Worm (Caenorhabditis elegans) whole organism, midembryonic: ENCODE measurements around the gene C05C10.2.

ENCODE experiments used
- T22C8.4 ChIP-seq: fragments of 200-800 bp; sonication (Bioruptor generic); IDR thresholded peaks from 2 replicates; pipeline ENCODE4 v1.3.6; 2022; ENCODE audit warnings: missing genetic modification characterization, missing compliant biosample characterization
- cog-1 ChIP-seq: sonication (generic microtip); optimal IDR thresholded peaks from 2 replicates; lab custom pipeline; 2016; ENCODE audit warnings: missing genetic modification characterization, missing compliant biosample characterization
- flt-1 ChIP-seq: fragments of 200-800 bp; sonication (Bioruptor generic); IDR thresholded peaks from 2 replicates; pipeline ENCODE4 v1.3.6; 2022; ENCODE audit warnings: missing genetic modification characterization, missing compliant biosample characterization
- klf-2 ChIP-seq: fragments of 200-800 bp; sonication (Bioruptor generic); conservative IDR thresholded peaks from 2 replicates; pipeline ENCODE4 v1.3.6; 2022; ENCODE audit warnings: missing genetic modification reagents, missing genetic modification characterization, missing compliant biosample characterization
- med-1 ChIP-seq: sonication (generic microtip); optimal IDR thresholded peaks from 2 replicates; lab custom pipeline; 2017; ENCODE audit warnings: missing genetic modification characterization, mild to moderate bottlenecking, missing compliant biosample characterization, antibody characterized with exemption, missing genetic modification reagents; ENCODE audit not compliant: insufficient read depth
- ref-1 ChIP-seq: fragments of 200-800 bp; sonication (Bioruptor generic); conservative IDR thresholded peaks from 2 replicates; pipeline ENCODE4 v1.3.6; 2022; ENCODE audit warnings: missing genetic modification reagents, missing genetic modification characterization, missing compliant biosample characterization
- tab-1 ChIP-seq: fragments of 200-800 bp; sonication (Bioruptor generic); IDR thresholded peaks from 2 replicates; pipeline ENCODE4 v1.3.6; 2022; ENCODE audit warnings: missing genetic modification characterization, missing compliant biosample characterization
- ztf-23 ChIP-seq: fragments of 200-800 bp; sonication (Bioruptor generic); IDR thresholded peaks from 2 replicates; pipeline ENCODE4 v1.3.6; 2022; ENCODE audit warnings: missing genetic modification reagents, missing genetic modification characterization, missing compliant biosample characterization
- ztf-29 ChIP-seq: fragments of 200-800 bp; sonication (Bioruptor generic); IDR thresholded peaks from 2 replicates; pipeline ENCODE4 v1.3.6; 2022; ENCODE audit warnings: missing genetic modification reagents, missing genetic modification characterization, missing compliant biosample characterization

C05C10.2 gene

ce11 chrII:9921622-9922269 lies at the start of gene C05C10.2:
Gene C05C10.2 (plus strand): TSS chrII:9922219.
- TF ChIP-seq ztf-23 (no peak), cog-1 (tag; lab: Kevin White, UChicago) (no peak), ref-1 (GFP tag; lab: Robert Waterston, UW) (no peak), ztf-29 (GFP tag; lab: Robert Waterston, UW) (no peak), tab-1 (no peak), klf-2 (GFP tag; lab: Robert Waterston, UW) (no peak), flt-1 (GFP tag; lab: Robert Waterston, UW) (no peak), med-1 (no peak), T22C8.4 (GFP tag; lab: Robert Waterston, UW) (no peak)

DNA sequence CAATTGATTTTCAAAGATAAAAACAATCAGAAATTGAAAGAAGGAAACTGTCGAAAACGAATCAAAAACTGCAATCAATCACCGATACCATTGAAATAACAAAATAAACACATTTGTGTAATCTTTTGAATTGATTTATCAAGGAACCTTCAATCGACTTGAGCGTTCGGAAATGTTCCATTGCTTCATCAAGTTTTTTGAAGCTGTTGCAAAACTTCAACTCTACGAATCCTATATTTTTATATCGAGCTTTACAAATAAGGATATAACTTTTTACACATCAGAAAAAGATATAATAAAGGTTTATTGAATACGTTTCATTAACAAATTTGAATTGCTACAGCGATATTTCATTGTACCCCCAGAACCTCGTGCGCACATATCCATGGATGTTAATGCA lies 49.1 kb upstream of the C05C10.2 start, which contains the start of gene chil-8:
Gene chil-8, minus strand, starts transcription at position 101 of the 400 bp plus-strand sequence.
- TF ChIP-seq med-1 (no peak), ref-1 (GFP tag; lab: Robert Waterston, UW) (no peak), ztf-23 (no peak), tab-1 (no peak), T22C8.4 (GFP tag; lab: Robert Waterston, UW) (no peak), ztf-29 (GFP tag; lab: Robert Waterston, UW) (no peak), flt-1 (GFP tag; lab: Robert Waterston, UW) (no peak), cog-1 (tag; lab: Kevin White, UChicago) (no peak), klf-2 (GFP tag; lab: Robert Waterston, UW) (no peak)

DNA sequence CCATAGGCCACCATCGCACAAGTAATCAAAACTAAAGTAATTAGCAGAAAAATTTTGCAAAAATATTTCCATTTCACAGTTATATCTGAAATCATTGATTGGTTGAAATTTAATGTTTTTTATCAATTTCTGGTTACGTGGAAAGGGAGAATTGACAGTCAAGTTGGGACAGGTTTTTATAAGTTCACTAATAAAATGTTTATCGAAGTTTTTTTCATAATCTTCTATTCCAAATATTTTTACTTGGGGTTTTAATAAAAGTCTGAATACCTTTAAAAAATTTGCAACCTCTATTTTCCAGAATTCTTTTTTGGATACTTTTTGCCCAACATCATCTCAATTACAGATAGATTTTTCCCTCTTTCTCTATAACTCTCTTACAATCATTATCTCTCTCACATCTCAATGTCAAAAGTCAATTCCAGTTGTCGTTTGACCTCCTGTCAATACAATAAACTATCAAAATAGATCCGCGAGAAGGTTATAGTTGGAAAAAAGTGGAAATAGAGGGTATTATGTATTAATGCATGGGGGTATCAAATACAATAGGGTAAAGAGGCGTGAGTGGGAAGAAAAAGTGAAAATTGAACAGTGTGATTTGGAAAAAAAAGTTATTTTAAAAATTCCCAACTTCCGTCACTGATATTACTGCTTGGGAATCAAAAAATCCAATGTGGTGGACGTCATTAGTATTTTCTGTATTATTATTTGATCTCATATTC lies 47.4 kb upstream of the C05C10.2 start, which contains the start of the genes chil-2 and ctsa-3.2:
Gene chil-2, minus strand, starts transcription at position 101 of the 722 bp plus-strand sequence.
Gene ctsa-3.2, plus strand, starts transcription at position 672 of the 722 bp plus-strand sequence.
- TF ChIP-seq klf-2 (GFP tag; lab: Robert Waterston, UW) (no peak), cog-1 (tag; lab: Kevin White, UChicago) (no peak), T22C8.4 (GFP tag; lab: Robert Waterston, UW) (no peak), tab-1 (no peak), ztf-29 (GFP tag; lab: Robert Waterston, UW) (no peak), flt-1 (GFP tag; lab: Robert Waterston, UW) (no peak), med-1 (no peak), ref-1 (GFP tag; lab: Robert Waterston, UW) (no peak), ztf-23 (no peak)

- TF ChIP-seq T22C8.4 (GFP tag; lab: Robert Waterston, UW) (no peak), ztf-23 (no peak), ref-1 (GFP tag; lab: Robert Waterston, UW) (no peak), tab-1 (no peak), klf-2 (GFP tag; lab: Robert Waterston, UW) (no peak), med-1 (no peak), ztf-29 (GFP tag; lab: Robert Waterston, UW) (no peak), cog-1 (tag; lab: Kevin White, UChicago) (no peak), flt-1 (GFP tag; lab: Robert Waterston, UW) (no peak)
These were observed 42.2 kb upstream of the C05C10.2 start for ce11 chrII:9879815-9880214.

DNA sequence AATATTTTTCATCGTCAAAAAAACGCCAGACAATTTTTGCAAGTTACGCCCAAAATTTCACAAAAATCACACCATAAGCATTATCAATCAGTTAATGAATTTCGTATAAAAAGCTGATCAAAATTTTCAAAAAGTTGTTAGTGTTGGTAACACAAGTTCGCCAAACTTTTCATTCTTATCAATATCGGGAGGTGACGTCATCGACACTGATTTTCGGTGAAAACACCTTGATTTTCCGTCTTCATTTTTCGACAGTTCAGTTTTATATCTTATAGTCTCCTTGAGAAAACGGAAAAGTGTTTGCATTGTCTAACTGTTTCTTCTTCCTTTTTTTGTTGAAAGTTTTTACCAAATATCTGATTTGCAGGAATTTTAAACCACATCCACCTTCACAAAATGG lies 41.2 kb upstream of the C05C10.2 start, which contains the start of gene C08H9.15:
Gene C08H9.15, plus strand, starts transcription at position 368 of the 400 bp plus-strand sequence.
- no peak for TF ChIP-seq T22C8.4 (GFP tag; lab: Robert Waterston, UW)
- no peak for TF ChIP-seq cog-1 (tag; lab: Kevin White, UChicago)
- TF ChIP-seq flt-1 (GFP tag; lab: Robert Waterston, UW), result no peak
- no peak for TF ChIP-seq med-1
- TF ChIP-seq ref-1 (GFP tag; lab: Robert Waterston, UW), result no peak
- no peak for TF ChIP-seq ztf-23
- TF ChIP-seq klf-2 (GFP tag; lab: Robert Waterston, UW), result no peak
- TF ChIP-seq tab-1, result no peak

DNA sequence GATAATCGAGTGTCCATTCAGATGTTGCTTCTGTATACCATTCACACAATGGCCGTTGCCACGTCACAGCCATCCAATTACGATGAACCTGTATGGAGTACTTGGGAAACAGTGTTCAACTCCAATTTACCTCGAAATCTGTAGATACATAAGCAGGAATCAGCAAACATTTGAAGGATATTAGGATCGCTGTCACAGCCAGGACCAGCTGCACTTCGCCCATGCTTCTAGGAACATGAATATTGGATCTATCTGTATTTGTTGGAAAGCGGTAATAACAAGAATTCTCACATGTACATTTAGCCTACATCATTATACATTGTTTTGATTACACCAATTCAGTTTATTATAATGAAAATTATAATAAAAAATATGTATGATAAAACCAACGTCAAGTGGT lies 35.8 kb upstream of the C05C10.2 start, which contains the start of gene algn-8:
Gene algn-8, minus strand, starts transcription at position 227 of the 400 bp plus-strand sequence.
- no peak for TF ChIP-seq ref-1 (GFP tag; lab: Robert Waterston, UW)
- TF ChIP-seq ztf-23, result no peak
- TF ChIP-seq ztf-29 (GFP tag; lab: Robert Waterston, UW), result no peak
- no peak for TF ChIP-seq klf-2 (GFP tag; lab: Robert Waterston, UW)
- no peak for TF ChIP-seq T22C8.4 (GFP tag; lab: Robert Waterston, UW)
- no peak for TF ChIP-seq tab-1
- TF ChIP-seq cog-1 (tag; lab: Kevin White, UChicago), result no peak
- TF ChIP-seq flt-1 (GFP tag; lab: Robert Waterston, UW), result no peak
- TF ChIP-seq med-1, result no peak

ce11 chrII:9888549-9888948 lies 33.5 kb upstream of the C05C10.2 start:
- TF ChIP-seq tab-1 (no peak), klf-2 (GFP tag; lab: Robert Waterston, UW) (no peak), T22C8.4 (GFP tag; lab: Robert Waterston, UW) (no peak), med-1 (no peak), ref-1 (GFP tag; lab: Robert Waterston, UW) (no peak), flt-1 (GFP tag; lab: Robert Waterston, UW) (no peak), ztf-23 (no peak), cog-1 (tag; lab: Kevin White, UChicago) (no peak), ztf-29 (GFP tag; lab: Robert Waterston, UW) (no peak)

DNA sequence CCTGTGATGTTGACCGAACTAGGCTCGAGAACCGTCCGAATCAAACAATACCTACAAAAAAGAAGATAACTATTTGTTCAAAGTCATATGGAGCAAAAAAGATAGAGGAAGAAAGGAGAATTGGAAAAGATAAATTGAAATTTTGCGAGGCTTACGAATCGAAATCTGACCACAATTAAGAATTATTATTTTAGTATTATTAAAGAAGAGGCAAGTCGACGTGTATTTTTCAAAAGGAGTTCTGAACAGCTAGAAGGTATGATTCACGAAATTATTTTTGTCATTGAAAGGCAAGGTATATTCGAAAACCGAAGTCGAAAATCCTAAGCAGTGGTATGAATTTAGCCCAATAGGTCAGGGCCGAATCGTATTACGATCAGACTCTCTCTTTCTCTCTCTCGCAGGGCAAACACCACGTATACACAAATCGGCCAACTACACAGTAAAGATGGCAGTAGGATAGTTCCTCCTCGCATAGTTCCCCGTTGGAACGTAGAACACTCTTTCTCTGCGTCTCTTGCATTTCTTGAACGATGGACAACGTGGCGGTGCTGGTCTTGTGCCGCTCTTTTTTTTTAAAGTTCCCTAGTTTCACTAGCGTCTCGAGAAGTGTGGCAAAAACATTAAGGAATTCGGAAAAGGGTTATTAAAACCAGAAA lies 30.9 kb upstream of the C05C10.2 start, which contains the start of gene vgln-1:
Gene vgln-1, minus strand, starts transcription at position 51 of the 659 bp plus-strand sequence.
- TF ChIP-seq tab-1 (no peak), cog-1 (tag; lab: Kevin White, UChicago) (no peak), ztf-29 (GFP tag; lab: Robert Waterston, UW) (no peak), T22C8.4 (GFP tag; lab: Robert Waterston, UW) (no peak), flt-1 (GFP tag; lab: Robert Waterston, UW) (no peak), klf-2 (GFP tag; lab: Robert Waterston, UW) (no peak), ztf-23 (no peak), med-1 (no peak), ref-1 (GFP tag; lab: Robert Waterston, UW) (no peak)
